Fruit fly (Drosophila melanogaster): ENCODE measurements around the gene Ubi-p5E.
A peak's percentile ranks its signal among the peaks of the same experiment; 100 is the strongest.

Ubi-p5E gene

dm6 chrX:6276590-6276989 is 2.9 kb downstream of the Ubi-p5E start, which contains the start of gene CG3566:
CG3566 (minus strand) TSS chrX:6276724.
- TF ChIP-seq Hr83 (GFP tag; optimal IDR thresholded peaks at IDR 0.05; ENCODE audit: poor library complexity, severe bottlenecking) (peak; percentile 16), Dfd (GFP tag; optimal IDR thresholded peaks at IDR 0.05) (no peak), Sp1 (GFP tag; optimal IDR thresholded peaks at IDR 0.05) (peak; percentile 13), fru (GFP tag; optimal IDR thresholded peaks at IDR 0.05) (peak; percentile 37), Rel (GFP tag; optimal IDR thresholded peaks at IDR 0.05) (no peak), Rel (tag; optimal IDR thresholded peaks at IDR 0.05) (peak; percentile 80), rgr (GFP tag; optimal IDR thresholded peaks at IDR 0.05) (peak; percentile 11), pan (optimal IDR thresholded peaks at IDR 0.05) (no peak), usp (GFP tag; optimal IDR thresholded peaks at IDR 0.05) (no peak), Jra (GFP tag; optimal IDR thresholded peaks at IDR 0.05) (no peak), Myc (optimal IDR thresholded peaks at IDR 0.05) (peak; percentile 66), foxo (GFP tag; optimal IDR thresholded peaks at IDR 0.05) (peak in 1 of 2 experiments; percentile 27), sv (GFP tag; optimal IDR thresholded peaks at IDR 0.05) (no peak), dmrt93B (GFP tag; optimal IDR thresholded peaks at IDR 0.05) (no peak), woc (GFP tag; optimal IDR thresholded peaks at IDR 0.05) (peak; percentile 73), Mio (GFP tag; optimal IDR thresholded peaks at IDR 0.05) (no peak)

DNA sequence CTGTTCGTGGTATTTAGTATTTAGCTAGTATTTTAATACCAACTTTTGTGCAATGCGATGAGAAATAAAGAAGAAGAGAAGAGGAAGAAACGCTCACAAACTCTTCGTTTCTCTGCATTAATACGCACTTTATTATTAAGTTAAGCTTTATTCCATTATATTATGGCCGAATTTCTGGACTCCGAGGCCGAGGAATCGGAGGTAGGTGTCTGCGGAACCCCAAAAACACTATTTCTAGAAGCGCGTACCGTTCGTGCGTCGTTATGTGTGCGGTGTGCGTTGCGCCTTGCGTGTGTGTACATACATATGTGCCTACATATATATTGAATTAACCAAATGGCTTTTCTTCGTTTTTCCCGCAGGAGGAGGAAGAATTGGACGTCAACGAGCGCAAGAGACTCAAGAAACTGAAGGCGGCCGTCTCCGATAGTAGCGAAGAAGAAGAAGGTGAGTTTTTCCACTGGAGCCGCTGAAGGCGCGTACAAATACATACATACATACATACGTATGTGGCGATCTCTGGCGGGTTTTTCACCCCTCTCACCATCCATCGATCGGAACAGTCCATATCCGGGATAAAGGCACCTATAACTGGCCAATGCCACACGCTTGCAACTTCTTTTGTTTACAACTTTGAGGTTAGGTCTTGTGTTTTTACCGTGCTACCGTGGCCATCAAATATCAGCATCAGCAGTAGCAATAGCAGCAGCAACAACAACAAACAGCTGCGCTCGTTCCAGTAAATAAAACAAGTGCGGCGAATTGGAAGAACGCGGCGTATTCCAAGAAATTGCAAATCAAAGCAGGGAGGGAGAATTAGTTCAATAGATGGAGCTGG is 11.5 kb downstream of the Ubi-p5E start, which contains the start of gene Spt6:
Spt6 (plus strand) TSS at position 53 of the 838 bp plus-strand sequence.
- TF ChIP-seq dsf (GFP tag; optimal IDR thresholded peaks at IDR 0.05; ENCODE audit: borderline replicate concordance) (no peak), Rel (GFP tag; optimal IDR thresholded peaks at IDR 0.05) (no peak), Rel (tag; optimal IDR thresholded peaks at IDR 0.05) (peak; percentile 3), usp (GFP tag; optimal IDR thresholded peaks at IDR 0.05) (no peak), woc (GFP tag; optimal IDR thresholded peaks at IDR 0.05) (no peak)

DNA sequence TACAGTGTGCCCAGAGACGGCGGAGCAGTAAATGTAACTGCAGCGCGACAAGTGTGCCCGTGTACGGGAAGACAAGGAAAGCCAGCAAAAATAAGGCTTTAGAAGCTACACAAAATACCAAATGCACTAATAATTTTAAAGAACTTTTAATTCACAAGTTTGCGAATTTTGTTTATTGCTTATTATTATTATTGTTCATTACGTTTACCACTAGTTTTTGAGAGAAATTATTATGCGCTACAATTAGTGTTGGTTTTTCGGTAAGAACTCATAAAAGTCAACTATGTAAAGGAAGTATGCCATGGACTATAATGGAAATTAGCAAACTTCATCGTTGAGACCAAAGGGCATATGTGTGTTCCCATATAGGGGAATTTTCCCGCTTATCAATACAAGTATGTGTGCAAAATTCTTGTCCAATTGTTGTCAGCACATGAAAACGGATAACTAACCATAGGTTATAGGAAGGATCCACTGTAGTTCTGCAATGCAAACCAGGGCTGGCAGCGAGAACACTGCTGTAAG is 12.2 kb downstream of the Ubi-p5E start, which contains the start of gene schlank:
schlank (minus strand) TSS at position 42 of the 525 bp plus-strand sequence.
- TF ChIP-seq ey (GFP tag; optimal IDR thresholded peaks at IDR 0.05) (peak; percentile 54), foxo (GFP tag; optimal IDR thresholded peaks at IDR 0.05) (peak in 1 of 2 experiments; percentile 60), Hnf4 (GFP tag; optimal IDR thresholded peaks at IDR 0.05) (peak; percentile 27), h (GFP tag; optimal IDR thresholded peaks at IDR 0.05) (peak; percentile 35), CG9705 (GFP tag; optimal IDR thresholded peaks at IDR 0.05) (peak; percentile 18), br (GFP tag; optimal IDR thresholded peaks at IDR 0.05) (peak; percentile 38), rgr (GFP tag; optimal IDR thresholded peaks at IDR 0.05) (peak; percentile 13), Abd-B (GFP tag; optimal IDR thresholded peaks at IDR 0.05) (no peak), Dfd (GFP tag; optimal IDR thresholded peaks at IDR 0.05) (no peak), sv (GFP tag; optimal IDR thresholded peaks at IDR 0.05) (peak; percentile 43), woc (GFP tag; optimal IDR thresholded peaks at IDR 0.05) (peak; percentile 76), psq (GFP tag; optimal IDR thresholded peaks at IDR 0.05) (no peak), OdsH (GFP tag; optimal IDR thresholded peaks at IDR 0.05) (no peak), GATAd (GFP tag; optimal IDR thresholded peaks at IDR 0.05) (no peak), Dif (GFP tag; optimal IDR thresholded peaks at IDR 0.05; ENCODE audit: partially characterized antibody) (no peak), fru (GFP tag; optimal IDR thresholded peaks at IDR 0.05) (peak; percentile 32), HLH106 (tag; optimal IDR thresholded peaks at IDR 0.05) (peak; percentile 65), Sp1 (GFP tag; optimal IDR thresholded peaks at IDR 0.05) (peak; percentile 36), Hr83 (GFP tag; optimal IDR thresholded peaks at IDR 0.05; ENCODE audit: poor library complexity, severe bottlenecking) (no peak)

dm6 chrX:6266092-6266491 is 13.4 kb downstream of the Ubi-p5E start:
- TF ChIP-seq ey (GFP tag; optimal IDR thresholded peaks at IDR 0.05) (no peak), Hnf4 (GFP tag; optimal IDR thresholded peaks at IDR 0.05) (no peak), OdsH (GFP tag; optimal IDR thresholded peaks at IDR 0.05) (no peak), Hr78 (GFP tag; optimal IDR thresholded peaks at IDR 0.05) (no peak), dl (GFP tag; optimal IDR thresholded peaks at IDR 0.05; ENCODE audit: insufficient read depth in 1 of 2, partially characterized antibody in 2 of 2) (no peak), fru (GFP tag; optimal IDR thresholded peaks at IDR 0.05) (no peak), jim (GFP tag; optimal IDR thresholded peaks at IDR 0.05) (no peak), lola (GFP tag; optimal IDR thresholded peaks at IDR 0.05) (no peak), rgr (GFP tag; optimal IDR thresholded peaks at IDR 0.05) (no peak), sv (GFP tag; optimal IDR thresholded peaks at IDR 0.05) (no peak), Rel (GFP tag; optimal IDR thresholded peaks at IDR 0.05) (no peak), Rel (tag; optimal IDR thresholded peaks at IDR 0.05) (no peak), woc (GFP tag; optimal IDR thresholded peaks at IDR 0.05) (no peak), tai (GFP tag; optimal IDR thresholded peaks at IDR 0.05) (no peak), CG9705 (GFP tag; optimal IDR thresholded peaks at IDR 0.05) (no peak), brk (GFP tag; optimal IDR thresholded peaks at IDR 0.05) (no peak), CrebA (GFP tag; optimal IDR thresholded peaks at IDR 0.05; ENCODE audit: borderline replicate concordance) (no peak), HLH106 (tag; optimal IDR thresholded peaks at IDR 0.05) (no peak)
